Worm (Caenorhabditis elegans) whole organism, L3 larva: ENCODE measurements around the gene Y43F8B.17.

ENCODE experiments used
- R02D3.7 ChIP-seq: fragments of 150-350 bp; optimal IDR thresholded peaks from 2 replicates; lab custom pipeline; 2014; ENCODE audit warnings: missing biosample characterization, missing genetic modification characterization
- ZK546.5 ChIP-seq: sonication (generic microtip); optimal IDR thresholded peaks from 2 replicates; lab custom pipeline; 2017; ENCODE audit warnings: missing biosample characterization, missing genetic modification characterization
- aly-2 ChIP-seq: fragments of 150-350 bp; optimal IDR thresholded peaks from 2 replicates; lab custom pipeline; 2014; ENCODE audit warnings: missing biosample characterization, missing genetic modification characterization
- ama-1 ChIP-seq: fragments of 150-350 bp; optimal IDR thresholded peaks from 2 replicates; lab custom pipeline; 2018
- ceh-28 ChIP-seq: fragments of 150-350 bp; optimal IDR thresholded peaks from 2 replicates; lab custom pipeline; 2014; ENCODE audit warnings: missing biosample characterization, missing genetic modification reagents, missing genetic modification characterization
- ceh-82 ChIP-seq: fragments of 150-350 bp; optimal IDR thresholded peaks from 2 replicates; lab custom pipeline; 2014; ENCODE audit warnings: missing biosample characterization, missing genetic modification characterization
- ceh-9 ChIP-seq: sonication (generic microtip); optimal IDR thresholded peaks from 2 replicates; lab custom pipeline; 2018; ENCODE audit warnings: missing biosample characterization, missing genetic modification characterization
- daf-12 ChIP-seq: fragments of 150-350 bp; optimal IDR thresholded peaks from 2 replicates; lab custom pipeline; 2014; ENCODE audit warnings: missing biosample characterization, missing genetic modification reagents, missing genetic modification characterization
- egl-27 ChIP-seq: sonication (generic microtip); optimal IDR thresholded peaks from 4 replicates; lab custom pipeline; 2017; ENCODE audit warnings: missing biosample characterization, missing genetic modification reagents, missing genetic modification characterization
- egl-5 ChIP-seq: fragments of 150-350 bp; optimal IDR thresholded peaks from 2 replicates; lab custom pipeline; 2017; ENCODE audit warnings: missing biosample characterization, missing genetic modification reagents, missing genetic modification characterization, inconsistent platforms
- elt-1 ChIP-seq: fragments of 150-350 bp; optimal IDR thresholded peaks from 2 replicates; lab custom pipeline; 2014; ENCODE audit warnings: missing biosample characterization, missing genetic modification characterization
- elt-2 ChIP-seq: sonication (generic microtip); optimal IDR thresholded peaks from 2 replicates; lab custom pipeline; 2016; ENCODE audit warnings: missing genetic modification reagents, mild to moderate bottlenecking, missing genetic modification characterization, missing compliant biosample characterization
- elt-3 ChIP-seq, 3 experiments: fragments of 150-350 bp in 1 of 3; sonication (generic microtip) in 2 of 3; optimal IDR thresholded peaks; 2 replicates in 2 of 3; 4 replicates in 1 of 3; lab custom pipeline; 2014 to 2017; ENCODE audit warnings: missing biosample characterization in 3 of 3, missing genetic modification characterization in 3 of 3
- eor-1 ChIP-seq, 2 experiments: fragments of 150-350 bp; optimal IDR thresholded peaks; 2 replicates each; lab custom pipeline; 2014 to 2018; ENCODE audit warnings: missing biosample characterization in 2 of 2, missing genetic modification characterization in 2 of 2
- fkh-10 ChIP-seq: sonication (generic microtip); optimal IDR thresholded peaks from 2 replicates; lab custom pipeline; 2017; ENCODE audit warnings: missing biosample characterization, missing genetic modification reagents, missing genetic modification characterization
- fkh-2 ChIP-seq: fragments of 150-350 bp; optimal IDR thresholded peaks from 2 replicates; lab custom pipeline; 2014; ENCODE audit warnings: missing biosample characterization, missing genetic modification reagents, missing genetic modification characterization
- fos-1 ChIP-seq: fragments of 150-350 bp; optimal IDR thresholded peaks from 2 replicates; lab custom pipeline; 2014; ENCODE audit warnings: missing biosample characterization, missing genetic modification characterization
- hmg-11 ChIP-seq: sonication (generic microtip); optimal IDR thresholded peaks from 2 replicates; lab custom pipeline; 2016; ENCODE audit warnings: missing genetic modification characterization, missing compliant biosample characterization
- jun-1 ChIP-seq: fragments of 150-350 bp; optimal IDR thresholded peaks from 2 replicates; lab custom pipeline; 2014; ENCODE audit warnings: missing biosample characterization, missing genetic modification reagents, missing genetic modification characterization
- lin-15B ChIP-seq: fragments of 150-350 bp; optimal IDR thresholded peaks from 2 replicates; lab custom pipeline; 2014; ENCODE audit warnings: missing biosample characterization, missing genetic modification characterization
- lin-39 ChIP-seq: fragments of 150-350 bp; optimal IDR thresholded peaks from 2 replicates; lab custom pipeline; 2018; ENCODE audit warnings: missing biosample characterization, missing genetic modification reagents, missing genetic modification characterization
- lsy-12 ChIP-seq: sonication (generic microtip); optimal IDR thresholded peaks from 2 replicates; lab custom pipeline; 2016; ENCODE audit warnings: mild to moderate bottlenecking, missing genetic modification characterization, missing compliant biosample characterization
- mdl-1 ChIP-seq: fragments of 150-350 bp; optimal IDR thresholded peaks from 2 replicates; lab custom pipeline; 2014; ENCODE audit warnings: missing biosample characterization, missing genetic modification characterization
- mml-1 ChIP-seq: fragments of 150-350 bp; sonication (generic microtip); optimal IDR thresholded peaks from 3 replicates; lab custom pipeline; 2014; ENCODE audit warnings: missing biosample characterization, missing genetic modification characterization
- nfya-1 ChIP-seq: sonication (generic microtip); optimal IDR thresholded peaks from 2 replicates; lab custom pipeline; 2017; ENCODE audit warnings: missing genetic modification characterization, mild to moderate bottlenecking, missing compliant biosample characterization, antibody characterized with exemption, moderate library complexity; ENCODE audit not compliant: insufficient read depth
- nhr-11 ChIP-seq: fragments of 150-350 bp; optimal IDR thresholded peaks from 2 replicates; lab custom pipeline; 2014; ENCODE audit warnings: missing biosample characterization, missing genetic modification characterization
- nhr-12 ChIP-seq: fragments of 150-350 bp; optimal IDR thresholded peaks from 2 replicates; lab custom pipeline; 2014; ENCODE audit warnings: missing biosample characterization, missing genetic modification characterization
- nhr-23 ChIP-seq: fragments of 150-350 bp; optimal IDR thresholded peaks from 2 replicates; lab custom pipeline; 2014; ENCODE audit warnings: missing biosample characterization, missing genetic modification reagents, missing genetic modification characterization
- nhr-25 ChIP-seq: sonication (generic microtip); optimal IDR thresholded peaks from 2 replicates; lab custom pipeline; 2017; ENCODE audit warnings: missing biosample characterization, missing genetic modification characterization
- nhr-28 ChIP-seq: fragments of 150-350 bp; optimal IDR thresholded peaks from 2 replicates; lab custom pipeline; 2014; ENCODE audit warnings: missing biosample characterization, missing genetic modification characterization
- nhr-43 ChIP-seq: sonication (generic microtip); optimal IDR thresholded peaks from 2 replicates; lab custom pipeline; 2016; ENCODE audit warnings: mild to moderate bottlenecking, missing genetic modification characterization, missing compliant biosample characterization; ENCODE audit not compliant: poor library complexity, severe bottlenecking
- nhr-67 ChIP-seq: fragments of 150-350 bp; optimal IDR thresholded peaks from 2 replicates; lab custom pipeline; 2014; ENCODE audit warnings: missing biosample characterization, missing genetic modification characterization
- nhr-76 ChIP-seq: fragments of 150-350 bp; sonication (generic microtip); optimal IDR thresholded peaks from 5 replicates; lab custom pipeline; 2014; ENCODE audit warnings: missing biosample characterization, missing genetic modification characterization
- nhr-77 ChIP-seq: fragments of 150-350 bp; optimal IDR thresholded peaks from 2 replicates; lab custom pipeline; 2014; ENCODE audit warnings: missing biosample characterization, missing genetic modification characterization
- pha-4 ChIP-seq: fragments of 150-350 bp; optimal IDR thresholded peaks from 2 replicates; lab custom pipeline; 2014; ENCODE audit warnings: missing biosample characterization, missing genetic modification reagents, missing genetic modification characterization
- pqm-1 ChIP-seq: fragments of 150-350 bp; optimal IDR thresholded peaks from 2 replicates; lab custom pipeline; 2017; ENCODE audit warnings: missing biosample characterization, missing genetic modification characterization, inconsistent platforms
- sea-2 ChIP-seq: fragments of 150-350 bp; sonication (generic microtip); optimal IDR thresholded peaks from 4 replicates; lab custom pipeline; 2014; ENCODE audit warnings: missing biosample characterization, missing genetic modification reagents, missing genetic modification characterization
- skn-1 ChIP-seq: fragments of 150-350 bp; optimal IDR thresholded peaks from 2 replicates; lab custom pipeline; 2014; ENCODE audit warnings: missing biosample characterization, missing genetic modification characterization
- tbx-2 ChIP-seq: sonication (generic microtip); optimal IDR thresholded peaks from 2 replicates; lab custom pipeline; 2016; ENCODE audit warnings: mild to moderate bottlenecking, missing genetic modification characterization, missing compliant biosample characterization
- unc-39 ChIP-seq: sonication (generic microtip); optimal IDR thresholded peaks from 4 replicates; lab custom pipeline; 2017; ENCODE audit warnings: missing biosample characterization, missing genetic modification characterization
- unc-62 ChIP-seq: fragments of 150-350 bp; sonication (generic microtip); optimal IDR thresholded peaks from 4 replicates; lab custom pipeline; 2014; ENCODE audit warnings: missing biosample characterization, missing genetic modification reagents, missing genetic modification characterization
- zag-1 ChIP-seq: fragments of 150-350 bp; optimal IDR thresholded peaks from 2 replicates; lab custom pipeline; 2014; ENCODE audit warnings: missing biosample characterization, missing genetic modification characterization
- ztf-11 ChIP-seq: fragments of 150-350 bp; optimal IDR thresholded peaks from 2 replicates; lab custom pipeline; 2014; ENCODE audit warnings: missing biosample characterization, missing genetic modification characterization
- ztf-4 ChIP-seq: fragments of 150-350 bp; optimal IDR thresholded peaks from 2 replicates; lab custom pipeline; 2014; ENCODE audit warnings: missing biosample characterization, missing genetic modification characterization

Y43F8B.17 gene

ce11 chrV:19520597-19521322, 36.2 kb downstream of the Y43F8B.17 start:
- TF ChIP-seq elt-3 (tag; optimal IDR thresholded peaks at IDR 0.05; lab: Kevin White, UChicago) = no peak
- TF ChIP-seq hmg-11 (tag; lab: Kevin White, UChicago) = no peak
- TF ChIP-seq jun-1 (tag; lab: Kevin White, UChicago) = no peak
- TF ChIP-seq nhr-25 (tag; lab: Kevin White, UChicago) = peak; percentile 84
- TF ChIP-seq ama-1 (lab: Kevin White, UChicago) = peak; percentile 94

ce11 chrV:19521351-19522278, 37.1 kb downstream of the Y43F8B.17 start:
- TF ChIP-seq nhr-43 (tag; lab: Kevin White, UChicago) = peak; percentile 45
- TF ChIP-seq pqm-1 (tag; lab: Kevin White, UChicago) = no peak
- peak; percentile 23 for TF ChIP-seq nhr-25 (tag; lab: Kevin White, UChicago)
- TF ChIP-seq hmg-11 (tag; lab: Kevin White, UChicago) = no peak
- peak; percentile 59 for TF ChIP-seq ama-1 (lab: Kevin White, UChicago)
- peak; percentile 59 for TF ChIP-seq nfya-1 (tag; lab: Kevin White, UChicago)
- peak; percentile 17 for TF ChIP-seq elt-2 (tag; lab: Kevin White, UChicago)
- no peak for TF ChIP-seq elt-1
- TF ChIP-seq lsy-12 (tag; lab: Kevin White, UChicago) = no peak
- TF ChIP-seq ceh-82 (tag; lab: Kevin White, UChicago) = no peak
- no peak for TF ChIP-seq nhr-28 (tag; lab: Kevin White, UChicago)
- TF ChIP-seq lin-39 (tag; lab: Kevin White, UChicago) = peak; percentile 51

DNA sequence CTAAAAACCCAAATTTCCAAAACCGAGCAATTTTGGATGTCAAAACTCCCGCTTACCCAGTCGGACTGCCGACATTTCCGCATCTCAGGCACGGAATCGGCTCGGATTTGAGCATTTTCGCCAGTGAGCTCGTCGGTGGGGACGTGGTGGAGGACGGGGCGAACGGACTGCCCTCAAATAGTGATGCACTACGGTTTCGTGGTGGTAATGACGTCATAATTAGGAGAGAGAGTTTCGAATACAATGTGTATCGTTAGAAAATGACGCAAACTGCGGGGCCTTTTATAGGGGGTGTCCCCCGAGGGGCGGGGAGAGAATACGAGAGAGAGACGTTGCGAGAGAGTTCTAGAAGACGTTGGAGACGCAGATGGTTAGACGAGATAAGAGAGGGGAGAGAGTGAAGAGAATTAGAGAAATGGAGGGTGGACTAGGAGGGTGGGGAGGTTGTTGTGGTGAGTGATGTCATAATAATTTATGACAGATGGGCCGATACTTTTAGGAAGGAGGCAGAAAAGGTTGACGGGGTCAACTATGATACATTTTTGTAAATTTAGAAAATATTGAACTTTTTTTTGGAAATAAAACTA, 38.1 kb downstream of the Y43F8B.17 start:
- TF ChIP-seq nhr-25 (tag; lab: Kevin White, UChicago) (peak; percentile 97), R02D3.7 (tag; lab: Kevin White, UChicago) (peak; percentile 73), fkh-2 (tag; lab: Kevin White, UChicago) (no peak), fkh-10 (GFP tag; lab: Kevin White, UChicago) (peak; percentile 7), nhr-11 (tag; lab: Kevin White, UChicago) (no peak), nhr-67 (tag; lab: Kevin White, UChicago) (no peak), mdl-1 (tag; lab: Kevin White, UChicago) (peak; percentile 83), zag-1 (tag; lab: Kevin White, UChicago) (peak; percentile 55), mml-1 (peak; percentile 54), tbx-2 (tag; lab: Kevin White, UChicago) (peak; percentile 77), daf-12 (tag; lab: Kevin White, UChicago) (no peak), elt-2 (tag; lab: Kevin White, UChicago) (peak; percentile 79), aly-2 (tag; lab: Kevin White, UChicago) (no peak), ceh-28 (tag; lab: Kevin White, UChicago) (peak; percentile 84), skn-1 (tag; lab: Kevin White, UChicago) (peak; percentile 70), lsy-12 (tag; lab: Kevin White, UChicago) (peak; percentile 93), nhr-23 (tag; lab: Kevin White, UChicago) (peak; percentile 95), unc-39 (tag; lab: Kevin White, UChicago) (no peak), ztf-11 (no peak), pqm-1 (tag; lab: Kevin White, UChicago) (peak; percentile 56), nhr-76 (tag; lab: Kevin White, UChicago) (no peak), nhr-77 (tag; lab: Kevin White, UChicago) (no peak), egl-5 (tag; lab: Kevin White, UChicago) (peak; percentile 79), egl-27 (peak; percentile 58), ceh-9 (tag; lab: Kevin White, UChicago) (no peak), eor-1 (tag; optimal IDR thresholded peaks at IDR 0.05; lab: Kevin White, UChicago) (peak in 1 of 2 experiments; percentile 67), ZK546.5 (tag; lab: Kevin White, UChicago) (no peak), fos-1 (peak; percentile 26), sea-2 (GFP tag; lab: Kevin White, UChicago) (peak; percentile 27), nhr-12 (tag; lab: Kevin White, UChicago) (no peak), nfya-1 (tag; lab: Kevin White, UChicago) (peak; percentile 91), pha-4 (tag; lab: Kevin White, UChicago) (peak; percentile 49), unc-62 (GFP tag; lab: Kevin White, UChicago) (peak; percentile 86), lin-39 (tag; lab: Kevin White, UChicago) (peak; percentile 86), nhr-43 (tag; lab: Kevin White, UChicago) (peak; percentile 83), lin-15B (peak; percentile 41), ztf-4 (peak; percentile 76), jun-1 (tag; lab: Kevin White, UChicago) (peak; percentile 94)
